Worm (Caenorhabditis elegans): ENCODE data around the gene nphp-4.

ce11 chrV:11809935-11810334 lies 33.6 kb downstream of the nphp-4 start:
- TF ChIP-seq mep-1 (tag; optimal IDR thresholded peaks at IDR 0.05) (no peak), pha-4 (tag; optimal IDR thresholded peaks at IDR 0.05) (no peak), ces-1 (GFP tag; optimal IDR thresholded peaks at IDR 0.05) (no peak), mab-5 (tag; optimal IDR thresholded peaks at IDR 0.05) (no peak), nhr-76 (tag; optimal IDR thresholded peaks at IDR 0.05) (no peak), ztf-11 (tag; optimal IDR thresholded peaks at IDR 0.05) (no peak), ham-2 (GFP tag; optimal IDR thresholded peaks at IDR 0.05) (no peak), elt-3 (tag; optimal IDR thresholded peaks at IDR 0.05) (no peak), lsy-2 (tag; optimal IDR thresholded peaks at IDR 0.05) (no peak), sem-2 (GFP tag; optimal IDR thresholded peaks at IDR 0.05) (no peak)
